Fruit fly (Drosophila melanogaster) whole organism, embryonic: ENCODE measurements around the gene Pgd.

Source experiments
- BtbVII ChIP-seq: fragments of 200-800 bp; sonication (Bioruptor generic); optimal IDR thresholded peaks from 3 replicates; lab custom pipeline; 2017; ENCODE audit warnings: missing biosample characterization, mild to moderate bottlenecking, missing genetic modification characterization
- Bteb2 ChIP-seq: fragments of 200-800 bp; sonication (Bioruptor generic); optimal IDR thresholded peaks from 2 replicates; lab custom pipeline; 2016; ENCODE audit warnings: missing biosample characterization, missing genetic modification characterization
- CG1024 ChIP-seq: fragments of 200-800 bp; sonication (Bioruptor generic); IDR thresholded peaks from 2 replicates; pipeline ENCODE4 v1.3.6; 2022; ENCODE audit warnings: missing biosample characterization, missing genetic modification characterization
- CG10565 ChIP-seq: fragments of 200-800 bp; sonication (Bioruptor generic); optimal IDR thresholded peaks from 3 replicates; lab custom pipeline; 2016; ENCODE audit warnings: missing biosample characterization, mild to moderate bottlenecking, missing genetic modification characterization
- CG11093 ChIP-seq: fragments of 200-800 bp; sonication (Bioruptor generic); IDR thresholded peaks from 3 replicates; pipeline ENCODE4 v1.3.6; 2022; ENCODE audit warnings: missing biosample characterization, missing genetic modification characterization
- CG11504 ChIP-seq: fragments of 200-800 bp; sonication (Bioruptor generic); optimal IDR thresholded peaks from 3 replicates; lab custom pipeline; 2019; ENCODE audit warnings: missing biosample characterization, mild to moderate bottlenecking, missing genetic modification characterization, moderate library complexity
- CG14050 ChIP-seq: fragments of 200-800 bp; sonication (Bioruptor generic); IDR thresholded peaks from 3 replicates; pipeline ENCODE4 v1.3.6; 2022; ENCODE audit warnings: missing biosample characterization, missing genetic modification characterization
- CG15514 ChIP-seq: fragments of 200-800 bp; sonication (Bioruptor generic); optimal IDR thresholded peaks from 3 replicates; lab custom pipeline; 2017; ENCODE audit warnings: missing biosample characterization, missing genetic modification characterization, mild to moderate bottlenecking, moderate library complexity, missing genetic modification reagents
- CG1603 ChIP-seq: fragments of 200-800 bp; sonication (Bioruptor generic); optimal IDR thresholded peaks from 2 replicates; lab custom pipeline; 2019; ENCODE audit warnings: missing biosample characterization, mild to moderate bottlenecking, missing genetic modification characterization, moderate library complexity
- CG18262 ChIP-seq: fragments of 200-800 bp; optimal IDR thresholded peaks from 3 replicates; lab custom pipeline; 2019; ENCODE audit warnings: missing biosample characterization, mild to moderate bottlenecking, missing genetic modification characterization, moderate library complexity
- CG18599 ChIP-seq: fragments of 200-800 bp; sonication (Bioruptor generic); optimal IDR thresholded peaks from 3 replicates; lab custom pipeline; 2017; ENCODE audit warnings: missing biosample characterization, missing genetic modification characterization, mild to moderate bottlenecking, moderate library complexity, missing genetic modification reagents
- CG33557 ChIP-seq: fragments of 200-800 bp; sonication (Bioruptor generic); optimal IDR thresholded peaks from 2 replicates; lab custom pipeline; 2019; ENCODE audit warnings: missing biosample characterization, mild to moderate bottlenecking, missing genetic modification characterization, moderate library complexity
- CG3838 ChIP-seq: fragments of 200-800 bp; sonication (Bioruptor generic); optimal IDR thresholded peaks from 3 replicates; lab custom pipeline; 2016; ENCODE audit warnings: missing biosample characterization, missing genetic modification characterization
- CG4282 ChIP-seq: fragments of 200-800 bp; sonication (Bioruptor generic); optimal IDR thresholded peaks from 2 replicates; lab custom pipeline; 2016; ENCODE audit warnings: missing biosample characterization, missing genetic modification characterization
- CG7556 ChIP-seq: fragments of 200-800 bp; sonication (Bioruptor generic); optimal IDR thresholded peaks from 2 replicates; lab custom pipeline; 2017; ENCODE audit warnings: missing biosample characterization, mild to moderate bottlenecking, missing genetic modification characterization
- CG8924 ChIP-seq: fragments of 200-800 bp; optimal IDR thresholded peaks from 3 replicates; lab custom pipeline; 2019; ENCODE audit warnings: missing biosample characterization, mild to moderate bottlenecking, missing genetic modification characterization, moderate library complexity
- CG9727 ChIP-seq: fragments of 200-800 bp; sonication (Bioruptor generic); optimal IDR thresholded peaks from 3 replicates; lab custom pipeline; 2017; ENCODE audit warnings: missing biosample characterization, mild to moderate bottlenecking, missing genetic modification characterization
- CG9797 ChIP-seq: fragments of 200-800 bp; sonication (Bioruptor generic); optimal IDR thresholded peaks from 3 replicates; lab custom pipeline; 2018; ENCODE audit warnings: missing biosample characterization, mild to moderate bottlenecking, missing genetic modification characterization
- Gug ChIP-seq: fragments of 200-800 bp; sonication (Bioruptor generic); IDR thresholded peaks from 4 replicates; pipeline ENCODE4 v1.3.6; 2022; ENCODE audit warnings: missing biosample characterization, missing genetic modification characterization
- Jarid2 ChIP-seq: fragments of 200-800 bp; sonication (Bioruptor generic); optimal IDR thresholded peaks from 3 replicates; lab custom pipeline; 2017; ENCODE audit warnings: mild to moderate bottlenecking, missing biosample characterization, missing genetic modification reagents, missing genetic modification characterization
- Kr ChIP-seq: fragments of 200-800 bp; sonication (Bioruptor generic); optimal IDR thresholded peaks from 2 replicates; lab custom pipeline; 2017; ENCODE audit warnings: missing biosample characterization, mild to moderate bottlenecking, missing genetic modification characterization
- Mad ChIP-seq: fragments of 200-800 bp; sonication (Bioruptor generic); optimal IDR thresholded peaks from 2 replicates; lab custom pipeline; 2016; ENCODE audit warnings: missing biosample characterization, missing genetic modification characterization
- NC2α ChIP-seq: fragments of 200-800 bp; sonication (Bioruptor generic); optimal IDR thresholded peaks from 2 replicates; lab custom pipeline; 2016; ENCODE audit warnings: missing biosample characterization, missing genetic modification characterization
- NFAT ChIP-seq: fragments of 200-800 bp; sonication (Bioruptor generic); IDR thresholded peaks from 2 replicates; pipeline ENCODE4 v1.3.6; 2022; ENCODE audit warnings: missing biosample characterization, missing genetic modification characterization
- Xrp1 ChIP-seq: fragments of 200-800 bp; sonication (Bioruptor generic); IDR thresholded peaks from 2 replicates; pipeline ENCODE4 v1.3.6; 2022; ENCODE audit warnings: missing biosample characterization, missing genetic modification characterization
- abd-A ChIP-seq: fragments of 200-800 bp; sonication (Bioruptor generic); optimal IDR thresholded peaks from 3 replicates; lab custom pipeline; 2019; ENCODE audit warnings: missing biosample characterization, mild to moderate bottlenecking, missing genetic modification characterization, moderate library complexity
- al ChIP-seq: fragments of 200-800 bp; sonication (Bioruptor generic); IDR thresholded peaks from 2 replicates; pipeline ENCODE4 v1.3.6; 2022; ENCODE audit warnings: missing biosample characterization, missing genetic modification characterization
- ap ChIP-seq: fragments of 200-800 bp; sonication (Bioruptor generic); IDR thresholded peaks from 2 replicates; pipeline ENCODE4 v1.3.6; 2022; ENCODE audit warnings: missing biosample characterization, missing genetic modification characterization
- bigmax ChIP-seq: fragments of 200-800 bp; sonication (Bioruptor generic); optimal IDR thresholded peaks from 2 replicates; lab custom pipeline; 2018; ENCODE audit warnings: missing biosample characterization, mild to moderate bottlenecking, missing genetic modification characterization
- bsh ChIP-seq, 2 experiments: fragments of 200-800 bp; sonication (Bioruptor generic); optimal IDR thresholded peaks; 2 replicates each; lab custom pipeline; 2017 to 2018; ENCODE audit warnings: mild to moderate bottlenecking in 2 of 2, missing biosample characterization in 2 of 2, missing genetic modification characterization in 2 of 2, moderate library complexity in 1 of 2
- cg ChIP-seq: fragments of 200-800 bp; sonication (Bioruptor generic); optimal IDR thresholded peaks from 3 replicates; lab custom pipeline; 2019; ENCODE audit warnings: missing biosample characterization, mild to moderate bottlenecking, missing genetic modification characterization, moderate library complexity
- crol ChIP-seq: fragments of 200-800 bp; sonication (Bioruptor generic); IDR thresholded peaks from 2 replicates; pipeline ENCODE4 v1.3.6; 2022; ENCODE audit warnings: missing biosample characterization, missing genetic modification characterization
- dan ChIP-seq: fragments of 200-800 bp; sonication (Bioruptor generic); IDR thresholded peaks from 2 replicates; pipeline ENCODE4 v1.3.6; 2022; ENCODE audit warnings: missing biosample characterization, missing genetic modification characterization
- dpn ChIP-seq, 2 experiments: fragments of 200-800 bp; sonication (Bioruptor generic); optimal IDR thresholded peaks; 3 replicates each; lab custom pipeline; 2016; ENCODE audit warnings: missing biosample characterization in 2 of 2, missing genetic modification characterization in 2 of 2
- eve ChIP-seq, 2 experiments: fragments of >200 bp; optimal IDR thresholded peaks; 2 replicates each; lab custom pipeline; 2017; ENCODE audit warnings: missing biosample characterization in 2 of 2, missing genetic modification characterization in 2 of 2
- fd96Cb ChIP-seq: fragments of 200-800 bp; sonication (Bioruptor generic); optimal IDR thresholded peaks from 2 replicates; lab custom pipeline; 2018; ENCODE audit warnings: missing biosample characterization, mild to moderate bottlenecking, missing genetic modification characterization, moderate library complexity
- fu2 ChIP-seq: fragments of 200-800 bp; sonication (Bioruptor generic); optimal IDR thresholded peaks from 2 replicates; lab custom pipeline; 2016; ENCODE audit warnings: missing biosample characterization, missing genetic modification characterization
- gsb ChIP-seq: fragments of 200-800 bp; sonication (Bioruptor generic); IDR thresholded peaks from 2 replicates; pipeline ENCODE4 v1.3.6; 2022; ENCODE audit warnings: missing biosample characterization, missing genetic modification characterization
- ham ChIP-seq: fragments of 200-800 bp; sonication (Bioruptor generic); IDR thresholded peaks from 2 replicates; pipeline ENCODE4 v1.3.6; 2022; ENCODE audit warnings: missing biosample characterization, missing genetic modification characterization
- insv ChIP-seq, 2 experiments: fragments of 200-800 bp; sonication (Bioruptor generic); optimal IDR thresholded peaks; 3 replicates each; lab custom pipeline; 2016 to 2018; ENCODE audit warnings: missing biosample characterization in 2 of 2, missing genetic modification characterization in 2 of 2
- kay ChIP-seq: fragments of 200-800 bp; sonication (Bioruptor generic); optimal IDR thresholded peaks from 2 replicates; lab custom pipeline; 2016; ENCODE audit warnings: missing biosample characterization, missing genetic modification characterization
- luna ChIP-seq: fragments of 200-800 bp; sonication (Bioruptor generic); optimal IDR thresholded peaks from 2 replicates; lab custom pipeline; 2016; ENCODE audit warnings: missing biosample characterization, missing genetic modification characterization
- nerfin-1 ChIP-seq: fragments of 200-800 bp; sonication (Bioruptor generic); optimal IDR thresholded peaks from 3 replicates; lab custom pipeline; 2019; ENCODE audit warnings: missing biosample characterization, mild to moderate bottlenecking, missing genetic modification characterization, moderate library complexity
- row ChIP-seq: fragments of 200-800 bp; sonication (Bioruptor generic); IDR thresholded peaks from 3 replicates; pipeline ENCODE4 v1.3.6; 2022; ENCODE audit warnings: missing biosample characterization, missing genetic modification characterization
- sim ChIP-seq: fragments of 200-800 bp; sonication (Bioruptor generic); IDR thresholded peaks from 2 replicates; pipeline ENCODE4 v1.3.6; 2022; ENCODE audit warnings: missing biosample characterization, missing genetic modification characterization
- sima ChIP-seq: fragments of 200-800 bp; sonication (Bioruptor generic); optimal IDR thresholded peaks from 2 replicates; lab custom pipeline; 2016; ENCODE audit warnings: missing biosample characterization, missing genetic modification characterization
- slbo ChIP-seq: fragments of 200-800 bp; sonication (Bioruptor generic); IDR thresholded peaks from 2 replicates; pipeline ENCODE4 v1.3.6; 2022; ENCODE audit warnings: missing biosample characterization, missing genetic modification characterization
- so ChIP-seq: fragments of 200-800 bp; sonication (Bioruptor generic); IDR thresholded peaks from 3 replicates; pipeline ENCODE4 v1.3.6; 2022; ENCODE audit warnings: missing biosample characterization, missing genetic modification characterization
- sr ChIP-seq: fragments of 200-800 bp; sonication (Bioruptor generic); IDR thresholded peaks from 3 replicates; pipeline ENCODE4 v1.3.6; 2022; ENCODE audit warnings: missing biosample characterization, missing genetic modification characterization
- stc ChIP-seq: fragments of 200-800 bp; sonication (Bioruptor generic); IDR thresholded peaks from 2 replicates; pipeline ENCODE4 v1.3.6; 2022; ENCODE audit warnings: missing biosample characterization, missing genetic modification characterization
- tin ChIP-seq: fragments of 200-800 bp; sonication (Bioruptor generic); optimal IDR thresholded peaks from 3 replicates; lab custom pipeline; 2016; ENCODE audit warnings: missing biosample characterization, missing genetic modification characterization
- unpg ChIP-seq: fragments of 200-800 bp; sonication (Bioruptor generic); optimal IDR thresholded peaks from 3 replicates; lab custom pipeline; 2018; ENCODE audit warnings: missing biosample characterization, mild to moderate bottlenecking, missing genetic modification characterization, moderate library complexity

The Pgd gene

dm6 chrX:2149478-2149877 lies 4.5 kb downstream of the Pgd start, which contains the start of gene bcn92 (continued):
- TF ChIP-seq unpg: peak; percentile 8
- no peak for TF ChIP-seq dan (GFP tag; lab: Robert Waterston, UW)
- no peak for TF ChIP-seq luna (GFP tag; lab: Kevin White, UChicago)
- peak in 1 of 2 experiments; percentile 16 for TF ChIP-seq bsh (GFP tag; optimal IDR thresholded peaks at IDR 0.05; lab: Kevin White, UChicago)
- no peak for TF ChIP-seq cg
- peak; percentile 39 for TF ChIP-seq Mad (GFP tag; lab: Kevin White, UChicago)
- TF ChIP-seq Jarid2 (GFP tag; lab: Kevin White, UChicago): no peak
- TF ChIP-seq row (GFP tag; lab: Robert Waterston, UW): peak; percentile 93
- peak; percentile 48 to 51 for TF ChIP-seq dpn (GFP tag; optimal IDR thresholded peaks at IDR 0.05; lab: Kevin White, UChicago)
- no peak for TF ChIP-seq CG14050 (GFP tag; lab: Robert Waterston, UW)
- TF ChIP-seq slbo (GFP tag; lab: Robert Waterston, UW): peak; percentile 76
- TF ChIP-seq stc (GFP tag; lab: Robert Waterston, UW): 0 out of 2 replicates have a peak, but pooled peaks have one; percentile 9
- TF ChIP-seq insv (GFP tag; optimal IDR thresholded peaks at IDR 0.05; lab: Kevin White, UChicago): peak in 1 of 2 experiments; percentile 84
- TF ChIP-seq Gug: peak; percentile 56; the same call in 2 of the 4 replicates
- peak; percentile 12 for TF ChIP-seq CG8924 (tag; lab: Kevin White, UChicago)
- no peak for TF ChIP-seq CG33557 (GFP tag; lab: Kevin White, UChicago)
- TF ChIP-seq abd-A (tag; lab: Kevin White, UChicago): no peak
- TF ChIP-seq BtbVII (GFP tag; lab: Kevin White, UChicago): no peak
- no peak for TF ChIP-seq CG3838 (GFP tag; lab: Kevin White, UChicago)
- peak; percentile 21 for TF ChIP-seq fu2 (GFP tag; lab: Kevin White, UChicago)
- TF ChIP-seq CG11504 (tag; lab: Kevin White, UChicago): no peak
- no peak for TF ChIP-seq nerfin-1 (tag; lab: Kevin White, UChicago)
- peak; percentile 27 for TF ChIP-seq CG9727 (GFP tag; lab: Kevin White, UChicago)
- TF ChIP-seq so (GFP tag; lab: Robert Waterston, UW): no peak
- TF ChIP-seq tin (GFP tag; lab: Kevin White, UChicago): peak; percentile 52
- TF ChIP-seq bigmax (GFP tag; lab: Kevin White, UChicago): no peak
- no peak for TF ChIP-seq sima (GFP tag; lab: Kevin White, UChicago)
- TF ChIP-seq CG4282 (GFP tag; lab: Kevin White, UChicago): no peak
- TF ChIP-seq CG1024 (GFP tag; lab: Robert Waterston, UW): 0 out of 2 replicates have a peak, but pooled peaks have one; percentile 11
- TF ChIP-seq CG10565 (GFP tag; lab: Kevin White, UChicago): no peak
- no peak for TF ChIP-seq sr (GFP tag; lab: Robert Waterston, UW)
- no peak for TF ChIP-seq NC2α (GFP tag; lab: Kevin White, UChicago)
- peak; percentile 15; the same call in 1 of the 2 replicates for TF ChIP-seq Xrp1 (GFP tag; lab: Robert Waterston, UW)
- TF ChIP-seq Bteb2 (GFP tag; lab: Kevin White, UChicago): peak; percentile 26
- no peak for TF ChIP-seq Kr (GFP tag; lab: Kevin White, UChicago)
- TF ChIP-seq CG1603 (tag; lab: Kevin White, UChicago): peak; percentile 65
- TF ChIP-seq CG11093 (GFP tag; lab: Robert Waterston, UW): no peak
- TF ChIP-seq kay (GFP tag; lab: Kevin White, UChicago): no peak
- no peak for TF ChIP-seq gsb (GFP tag; lab: Robert Waterston, UW)
- no peak for TF ChIP-seq CG7556 (GFP tag; lab: Kevin White, UChicago)
- TF ChIP-seq ap (GFP tag; lab: Robert Waterston, UW): no peak
- TF ChIP-seq sim (GFP tag; lab: Robert Waterston, UW): no peak
- no peak for TF ChIP-seq eve (GFP tag; optimal IDR thresholded peaks at IDR 0.05; lab: Kevin White, UChicago)
- TF ChIP-seq al (GFP tag; lab: Robert Waterston, UW): 0 out of 2 replicates have a peak, but pooled peaks have one; percentile 6
- TF ChIP-seq fd96Cb (tag; lab: Kevin White, UChicago): no peak
- TF ChIP-seq CG18599 (GFP tag; lab: Kevin White, UChicago): peak; percentile 18
- TF ChIP-seq CG9797 (GFP tag; lab: Kevin White, UChicago): peak; percentile 80
- peak; percentile 61 for TF ChIP-seq CG15514 (GFP tag; lab: Kevin White, UChicago)
- TF ChIP-seq ham (GFP tag; lab: Robert Waterston, UW): no peak
- TF ChIP-seq NFAT: no peak
- peak; percentile 19 for TF ChIP-seq CG18262 (tag; lab: Kevin White, UChicago)
- TF ChIP-seq crol (GFP tag; lab: Robert Waterston, UW): no peak
